Worm (Caenorhabditis elegans) whole organism, L1 larva: ENCODE measurements around the gene T27E9.6.

ENCODE experiments used
- aha-1 ChIP-seq: fragments of 150-350 bp; optimal IDR thresholded peaks from 2 replicates; lab custom pipeline; 2014; ENCODE audit warnings: missing biosample characterization, missing genetic modification characterization
- alr-1 ChIP-seq: fragments of 200-800 bp; sonication (Bioruptor generic); optimal IDR thresholded peaks from 2 replicates; lab custom pipeline; 2018; ENCODE audit warnings: borderline replicate concordance, mild to moderate bottlenecking, missing genetic modification characterization, missing compliant biosample characterization
- ceh-88 ChIP-seq: fragments of 200-800 bp; sonication (Bioruptor generic); IDR thresholded peaks from 2 replicates; pipeline ENCODE4 v1.3.6; 2022; ENCODE audit warnings: missing genetic modification characterization, missing compliant biosample characterization
- elt-2 ChIP-seq: sonication (generic microtip); optimal IDR thresholded peaks from 2 replicates; lab custom pipeline; 2016; ENCODE audit warnings: missing genetic modification characterization, mild to moderate bottlenecking, inconsistent platforms, missing compliant biosample characterization, missing genetic modification reagents
- jun-1 ChIP-seq: fragments of 150-350 bp; optimal IDR thresholded peaks from 2 replicates; lab custom pipeline; 2014; ENCODE audit warnings: missing biosample characterization, missing genetic modification reagents, missing genetic modification characterization
- lir-3 ChIP-seq: sonication (generic microtip); optimal IDR thresholded peaks from 2 replicates; lab custom pipeline; 2016; ENCODE audit warnings: mild to moderate bottlenecking, missing genetic modification characterization, moderate library complexity, missing compliant biosample characterization; ENCODE audit not compliant: poor library complexity
- lsy-2 ChIP-seq, 2 experiments: fragments of 150-350 bp; optimal IDR thresholded peaks; 2 replicates each; lab custom pipeline; 2014; ENCODE audit warnings: missing biosample characterization in 2 of 2, missing genetic modification characterization in 2 of 2
- nhr-12 ChIP-seq: sonication (generic microtip); optimal IDR thresholded peaks from 2 replicates; lab custom pipeline; 2017; ENCODE audit warnings: missing biosample characterization, missing genetic modification characterization
- skn-1 ChIP-seq: fragments of 150-350 bp; optimal IDR thresholded peaks from 2 replicates; lab custom pipeline; 2014; ENCODE audit warnings: missing biosample characterization, missing genetic modification characterization
- snpc-4 ChIP-seq: fragments of 150-350 bp; optimal IDR thresholded peaks from 2 replicates; lab custom pipeline; 2014; ENCODE audit warnings: missing biosample characterization, missing genetic modification characterization
- unc-62 ChIP-seq: fragments of 150-350 bp; optimal IDR thresholded peaks from 2 replicates; lab custom pipeline; 2014; ENCODE audit warnings: missing biosample characterization, missing genetic modification reagents, missing genetic modification characterization

ce11 chrIII:13503379-13503778 is 26.8 kb upstream of the T27E9.6 start, which contains the start of gene T28A8.4:
- TF ChIP-seq aha-1 (tag; lab: Kevin White, UChicago), result no peak
- no peak for TF ChIP-seq lsy-2 (tag; optimal IDR thresholded peaks at IDR 0.05; lab: Kevin White, UChicago)
- no peak for TF ChIP-seq elt-2 (tag; lab: Kevin White, UChicago)
- no peak for TF ChIP-seq unc-62 (GFP tag; lab: Kevin White, UChicago)
- TF ChIP-seq nhr-12 (tag; lab: Kevin White, UChicago), result no peak
- no peak for TF ChIP-seq jun-1 (tag; lab: Kevin White, UChicago)
- no peak for TF ChIP-seq snpc-4 (tag; lab: Kevin White, UChicago)
- TF ChIP-seq lir-3 (tag; lab: Kevin White, UChicago), result no peak
- no peak for TF ChIP-seq ceh-88 (GFP tag; lab: Robert Waterston, UW)
- TF ChIP-seq alr-1 (tag; lab: Kevin White, UChicago), result no peak
- TF ChIP-seq skn-1, result no peak
